Worm (Caenorhabditis elegans) whole organism, L4 larva: ENCODE results near the gene hsp-6.

Experiments
- F10B5.3 ChIP-seq: sonication (generic microtip); optimal IDR thresholded peaks from 2 replicates; lab custom pipeline; 2016; ENCODE audit warnings: mild to moderate bottlenecking, missing genetic modification characterization, missing compliant biosample characterization
- F26F4.8 ChIP-seq: fragments of 200-800 bp; sonication (Bioruptor generic); conservative IDR thresholded peaks from 2 replicates; pipeline ENCODE4 v1.3.6; 2022; ENCODE audit warnings: missing genetic modification characterization, missing compliant biosample characterization
- F37D6.2 ChIP-seq: sonication (generic microtip); optimal IDR thresholded peaks from 2 replicates; lab custom pipeline; 2016; ENCODE audit warnings: mild to moderate bottlenecking, missing genetic modification characterization, missing compliant biosample characterization
- T20F7.1 ChIP-seq: fragments of 200-800 bp; sonication (Bioruptor generic); optimal IDR thresholded peaks from 2 replicates; lab custom pipeline; 2018; ENCODE audit warnings: mild to moderate bottlenecking, missing genetic modification characterization, missing compliant biosample characterization
- Y105C5A.15 ChIP-seq: fragments of 200-800 bp; sonication (Bioruptor generic); IDR thresholded peaks from 2 replicates; pipeline ENCODE4 v1.3.6; 2022; ENCODE audit warnings: missing genetic modification characterization, missing compliant biosample characterization
- Y5F2A.4 ChIP-seq: fragments of 200-800 bp; sonication (Bioruptor generic); optimal IDR thresholded peaks from 2 replicates; lab custom pipeline; 2018; ENCODE audit warnings: mild to moderate bottlenecking, missing genetic modification characterization, missing compliant biosample characterization
- Y75B8A.6 ChIP-seq: fragments of 200-800 bp; sonication (Bioruptor generic); IDR thresholded peaks from 2 replicates; pipeline ENCODE4 v1.3.6; 2022; ENCODE audit warnings: missing genetic modification reagents, missing genetic modification characterization, missing compliant biosample characterization
- ZK337.2 ChIP-seq: fragments of 200-800 bp; sonication (Bioruptor generic); IDR thresholded peaks from 2 replicates; pipeline ENCODE4 v1.3.6; 2022; ENCODE audit warnings: missing genetic modification reagents, missing genetic modification characterization, missing compliant biosample characterization
- aha-1 ChIP-seq: fragments of 150-350 bp; peaks from one replicate; lab custom pipeline; 2014; ENCODE audit warnings: missing biosample characterization, missing genetic modification characterization
- ama-1 ChIP-seq: fragments of 150-350 bp; optimal IDR thresholded peaks from 2 replicates; lab custom pipeline; 2014; ENCODE audit warnings: inconsistent platforms, mixed read lengths
- arid-1 ChIP-seq: fragments of 200-800 bp; sonication (Bioruptor generic); conservative IDR thresholded peaks from 2 replicates; pipeline ENCODE4 v1.3.6; 2022; ENCODE audit warnings: missing genetic modification reagents, missing genetic modification characterization, missing compliant biosample characterization
- ceh-82 ChIP-seq: sonication (generic microtip); optimal IDR thresholded peaks from 2 replicates; lab custom pipeline; 2017; ENCODE audit warnings: missing biosample characterization, missing genetic modification characterization
- ces-1 ChIP-seq: fragments of 150-350 bp; sonication (generic microtip); optimal IDR thresholded peaks from 4 replicates; lab custom pipeline; 2014; ENCODE audit warnings: missing biosample characterization, missing genetic modification reagents, missing genetic modification characterization
- daf-16 ChIP-seq, 3 experiments: sonication (generic microtip); optimal IDR thresholded peaks; 2 replicates each; lab custom pipeline; 2016 to 2017; ENCODE audit warnings: missing genetic modification characterization in 3 of 3, missing genetic modification reagents in 3 of 3, mild to moderate bottlenecking in 2 of 3, missing compliant biosample characterization in 2 of 3, missing biosample characterization in 1 of 3, moderate library complexity in 1 of 3
- daf-8 ChIP-seq: fragments of 200-800 bp; sonication (Bioruptor generic); IDR thresholded peaks from 2 replicates; pipeline ENCODE4 v1.3.6; 2022; ENCODE audit warnings: missing genetic modification characterization, missing compliant biosample characterization
- dmd-6 ChIP-seq: fragments of 200-800 bp; sonication (Bioruptor generic); IDR thresholded peaks from 2 replicates; pipeline ENCODE4 v1.3.6; 2022; ENCODE audit warnings: missing genetic modification reagents, missing genetic modification characterization, missing compliant biosample characterization
- duxl-1 ChIP-seq: sonication (generic microtip); optimal IDR thresholded peaks from 2 replicates; lab custom pipeline; 2016; ENCODE audit warnings: mild to moderate bottlenecking, missing genetic modification characterization, moderate library complexity, missing compliant biosample characterization; ENCODE audit not compliant: poor library complexity
- dve-1 ChIP-seq: sonication (generic microtip); optimal IDR thresholded peaks from 2 replicates; lab custom pipeline; 2017; ENCODE audit warnings: antibody characterized with exemption, mild to moderate bottlenecking, missing genetic modification characterization, missing compliant biosample characterization; ENCODE audit not compliant: insufficient read depth
- fos-1 ChIP-seq: fragments of 150-350 bp; optimal IDR thresholded peaks from 2 replicates; lab custom pipeline; 2014; ENCODE audit warnings: missing biosample characterization, missing genetic modification characterization
- hlh-30 ChIP-seq: sonication (generic microtip); optimal IDR thresholded peaks from 2 replicates; lab custom pipeline; 2017; ENCODE audit warnings: antibody characterized with exemption, mild to moderate bottlenecking, missing genetic modification characterization, missing compliant biosample characterization; ENCODE audit not compliant: insufficient read depth
- hmg-1.1 ChIP-seq: fragments of 200-800 bp; sonication (Bioruptor generic); IDR thresholded peaks from 2 replicates; pipeline ENCODE4 v1.3.6; 2022; ENCODE audit warnings: missing genetic modification reagents, missing genetic modification characterization, missing compliant biosample characterization
- lim-7 ChIP-seq: fragments of 200-800 bp; sonication (Bioruptor generic); IDR thresholded peaks from 2 replicates; pipeline ENCODE4 v1.3.6; 2022; ENCODE audit warnings: missing genetic modification characterization, missing compliant biosample characterization
- lin-39 ChIP-seq: fragments of 150-350 bp; optimal IDR thresholded peaks from 2 replicates; lab custom pipeline; 2014; ENCODE audit warnings: missing biosample characterization, missing genetic modification reagents, missing genetic modification characterization
- lir-3 ChIP-seq: sonication (generic microtip); optimal IDR thresholded peaks from 2 replicates; lab custom pipeline; 2016; ENCODE audit warnings: mild to moderate bottlenecking, missing genetic modification characterization, missing compliant biosample characterization
- madf-9 ChIP-seq: fragments of 200-800 bp; sonication (Bioruptor generic); conservative IDR thresholded peaks from 2 replicates; pipeline ENCODE4 v1.3.6; 2022; ENCODE audit warnings: missing genetic modification reagents, missing genetic modification characterization, missing compliant biosample characterization
- mdl-1 ChIP-seq, 2 experiments: fragments of 150-350 bp in 1 of 2; sonication (generic microtip) in 1 of 2; optimal IDR thresholded peaks; 2 replicates each; lab custom pipeline; 2014 to 2017; ENCODE audit warnings: missing biosample characterization in 2 of 2, missing genetic modification characterization in 2 of 2
- mdt-29 ChIP-seq: fragments of 200-800 bp; sonication (Bioruptor generic); IDR thresholded peaks from 2 replicates; pipeline ENCODE4 v1.3.6; 2022; ENCODE audit warnings: missing genetic modification reagents, missing genetic modification characterization, missing compliant biosample characterization
- mes-2 ChIP-seq: sonication (generic microtip); optimal IDR thresholded peaks from 2 replicates; lab custom pipeline; 2016; ENCODE audit warnings: missing genotype, mild to moderate bottlenecking, missing genetic modification characterization, missing compliant biosample characterization; ENCODE audit not compliant: poor library complexity, severe bottlenecking
- mxl-3 ChIP-seq: fragments of 200-800 bp; sonication (Bioruptor generic); optimal IDR thresholded peaks from 2 replicates; lab custom pipeline; 2018; ENCODE audit warnings: mild to moderate bottlenecking, missing genetic modification characterization, missing compliant biosample characterization
- nhr-102 ChIP-seq: sonication (generic microtip); optimal IDR thresholded peaks from 2 replicates; lab custom pipeline; 2016; ENCODE audit warnings: mild to moderate bottlenecking, missing genetic modification characterization, moderate library complexity, missing compliant biosample characterization
- nhr-11 ChIP-seq: fragments of 150-350 bp; optimal IDR thresholded peaks from 2 replicates; lab custom pipeline; 2014; ENCODE audit warnings: missing biosample characterization, missing genetic modification characterization
- nhr-111 ChIP-seq: fragments of 200-800 bp; sonication (Bioruptor generic); optimal IDR thresholded peaks from 2 replicates; lab custom pipeline; 2018; ENCODE audit warnings: mild to moderate bottlenecking, missing genetic modification characterization, missing compliant biosample characterization
- nhr-25 ChIP-seq: sonication (generic microtip); optimal IDR thresholded peaks from 2 replicates; lab custom pipeline; 2017; ENCODE audit warnings: missing genetic modification characterization, mild to moderate bottlenecking, missing compliant biosample characterization, antibody characterized with exemption, moderate library complexity, borderline replicate concordance; ENCODE audit not compliant: insufficient read depth
- nhr-28 ChIP-seq: fragments of 150-350 bp; optimal IDR thresholded peaks from 2 replicates; lab custom pipeline; 2014; ENCODE audit warnings: missing biosample characterization, missing genetic modification characterization
- nhr-41 ChIP-seq: fragments of 200-800 bp; sonication (Bioruptor generic); IDR thresholded peaks from 2 replicates; pipeline ENCODE4 v1.3.6; 2022; ENCODE audit warnings: missing genetic modification reagents, missing genetic modification characterization, missing compliant biosample characterization
- nhr-6 ChIP-seq: fragments of 150-350 bp; optimal IDR thresholded peaks from 2 replicates; lab custom pipeline; 2014; ENCODE audit warnings: missing biosample characterization, missing genetic modification characterization
- php-3 ChIP-seq: fragments of 200-800 bp; sonication (Bioruptor generic); IDR thresholded peaks from 2 replicates; pipeline ENCODE4 v1.3.6; 2022; ENCODE audit warnings: missing genetic modification reagents, missing genetic modification characterization, missing compliant biosample characterization
- pqm-1 ChIP-seq: sonication (generic microtip); optimal IDR thresholded peaks from 2 replicates; lab custom pipeline; 2017; ENCODE audit warnings: missing biosample characterization, missing genetic modification characterization
- saeg-2 ChIP-seq: fragments of 200-800 bp; sonication (Bioruptor generic); IDR thresholded peaks from 2 replicates; pipeline ENCODE4 v1.3.6; 2022; ENCODE audit warnings: missing genetic modification reagents, missing genetic modification characterization, missing compliant biosample characterization
- set-16 ChIP-seq: fragments of 200-800 bp; sonication (Bioruptor generic); IDR thresholded peaks from 2 replicates; pipeline ENCODE4 v1.3.6; 2022; ENCODE audit warnings: missing genetic modification reagents, missing genetic modification characterization, missing compliant biosample characterization
- snpc-4 ChIP-seq: fragments of 150-350 bp; optimal IDR thresholded peaks from 2 replicates; lab custom pipeline; 2014; ENCODE audit warnings: missing biosample characterization, missing genetic modification characterization
- tra-1 ChIP-seq: fragments of 200-800 bp; sonication (Bioruptor generic); IDR thresholded peaks from 2 replicates; pipeline ENCODE4 v1.3.6; 2022; ENCODE audit warnings: missing genetic modification reagents, missing genetic modification characterization, missing compliant biosample characterization
- unc-130 ChIP-seq: sonication (generic microtip); optimal IDR thresholded peaks from 2 replicates; lab custom pipeline; 2016; ENCODE audit warnings: missing genetic modification reagents, missing genetic modification characterization, missing compliant biosample characterization
- zfp-2 ChIP-seq: sonication (generic microtip); optimal IDR thresholded peaks from 2 replicates; lab custom pipeline; 2016; ENCODE audit warnings: mild to moderate bottlenecking, missing genetic modification characterization, missing compliant biosample characterization
- zfp-3 ChIP-seq: fragments of 200-800 bp; sonication (Bioruptor generic); conservative IDR thresholded peaks from 2 replicates; pipeline ENCODE4 v1.3.6; 2022; ENCODE audit warnings: missing genetic modification reagents, missing genetic modification characterization, missing compliant biosample characterization
- zip-11 ChIP-seq: fragments of 200-800 bp; sonication (Bioruptor generic); IDR thresholded peaks from 2 replicates; pipeline ENCODE4 v1.3.6; 2022; ENCODE audit warnings: missing genetic modification characterization, missing compliant biosample characterization

The hsp-6 gene

DNA sequence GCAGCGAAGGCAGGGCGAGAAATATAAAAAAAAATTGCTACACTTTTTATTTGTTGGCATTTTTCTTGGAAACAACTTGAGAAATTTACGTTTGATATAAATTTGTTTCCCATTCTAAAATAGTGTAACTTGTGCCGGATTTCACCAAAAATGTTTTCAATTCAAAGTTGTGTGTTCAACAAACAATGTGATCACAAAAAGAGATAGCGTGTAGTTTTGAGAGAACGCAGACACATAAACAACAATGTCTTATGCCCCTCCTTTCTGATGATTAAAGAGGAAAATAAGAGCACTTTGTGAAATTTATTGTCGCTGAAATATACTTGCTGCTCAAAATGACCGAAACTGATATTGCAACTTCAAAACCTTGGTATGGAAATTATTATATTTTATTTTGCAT, 20.9 kb upstream of the hsp-6 start, which contains the start of gene abhd-5.1:
TSS of gene abhd-5.1 (plus strand) at position 230 of the 400 bp plus-strand sequence.
- peak; percentile 46 for TF ChIP-seq nhr-28
- no peak for TF ChIP-seq arid-1 (GFP tag; lab: Robert Waterston, UW)
- TF ChIP-seq nhr-41 (GFP tag; lab: Robert Waterston, UW) = no peak
- TF ChIP-seq Y75B8A.6 (GFP tag; lab: Robert Waterston, UW) = no peak
- TF ChIP-seq T20F7.1 = no peak
- no peak for TF ChIP-seq ama-1 (lab: Kevin White, UChicago)
- no peak for TF ChIP-seq unc-130 (GFP tag; lab: Kevin White, UChicago)
- no peak for TF ChIP-seq mdl-1 (tag; optimal IDR thresholded peaks at IDR 0.05; lab: Kevin White, UChicago)
- TF ChIP-seq mdt-29 = no peak
- no peak for TF ChIP-seq lir-3
- TF ChIP-seq mes-2 (tag; lab: Kevin White, UChicago) = no peak
- TF ChIP-seq lim-7 (GFP tag; lab: Robert Waterston, UW) = no peak
- TF ChIP-seq lin-39 = no peak
- no peak for TF ChIP-seq ZK337.2 (GFP tag; lab: Robert Waterston, UW)
- no peak for TF ChIP-seq Y105C5A.15 (GFP tag; lab: Robert Waterston, UW)
- TF ChIP-seq aha-1 (tag; lab: Kevin White, UChicago) = peak; percentile 67
- no peak for TF ChIP-seq nhr-111
- TF ChIP-seq ces-1 (GFP tag; lab: Kevin White, UChicago) = no peak
- no peak for TF ChIP-seq F10B5.3 (tag; lab: Kevin White, UChicago)
- TF ChIP-seq nhr-6 (tag; lab: Kevin White, UChicago) = peak; percentile 15
- no peak for TF ChIP-seq ceh-82 (tag; lab: Kevin White, UChicago)
- TF ChIP-seq fos-1 (tag; lab: Kevin White, UChicago) = no peak
- no peak for TF ChIP-seq F37D6.2
- no peak for TF ChIP-seq hmg-1.1 (GFP tag; lab: Robert Waterston, UW)
- TF ChIP-seq dmd-6 (GFP tag; lab: Robert Waterston, UW) = no peak
- no peak for TF ChIP-seq tra-1 (GFP tag; lab: Robert Waterston, UW)
- no peak for TF ChIP-seq zfp-2 (tag; lab: Kevin White, UChicago)
- peak; percentile 54; the same call in 1 of the 2 replicates for TF ChIP-seq php-3 (GFP tag; lab: Robert Waterston, UW)
- peak; percentile 63 for TF ChIP-seq dve-1 (tag; lab: Kevin White, UChicago)
- no peak for TF ChIP-seq pqm-1 (tag; lab: Kevin White, UChicago)
- TF ChIP-seq mxl-3 (GFP tag; lab: Kevin White, UChicago) = no peak
- TF ChIP-seq madf-9 (GFP tag; lab: Robert Waterston, UW) = no peak
- peak in 1 of 2 experiments; percentile 85 for TF ChIP-seq daf-16 (GFP tag; optimal IDR thresholded peaks at IDR 0.05; lab: Kevin White, UChicago)
- peak; percentile 88 for TF ChIP-seq daf-16 (tag; optimal IDR thresholded peaks at IDR 0.05; lab: Kevin White, UChicago)
- TF ChIP-seq zfp-3 (GFP tag; lab: Robert Waterston, UW) = no peak
- peak; percentile 77 for TF ChIP-seq hlh-30 (tag; lab: Kevin White, UChicago)
- no peak for TF ChIP-seq F26F4.8 (GFP tag; lab: Robert Waterston, UW)
- TF ChIP-seq nhr-102 (tag; lab: Kevin White, UChicago) = no peak
- no peak for TF ChIP-seq Y5F2A.4 (GFP tag; lab: Kevin White, UChicago)
- TF ChIP-seq nhr-11 (tag; lab: Kevin White, UChicago) = no peak
- TF ChIP-seq daf-8 (GFP tag; lab: Robert Waterston, UW) = no peak
- no peak for TF ChIP-seq duxl-1 (tag; lab: Kevin White, UChicago)
- TF ChIP-seq set-16 (GFP tag; lab: Robert Waterston, UW) = no peak
- no peak for TF ChIP-seq nhr-25 (tag; lab: Kevin White, UChicago)
- no peak for TF ChIP-seq snpc-4
- TF ChIP-seq zip-11 (GFP tag; lab: Robert Waterston, UW) = no peak
- no peak for TF ChIP-seq saeg-2 (GFP tag; lab: Robert Waterston, UW)
